Fruit fly (Drosophila melanogaster) whole organism, embryonic: Measurements from ENCODE around the gene smo.

Experiments used
- CG10267 ChIP-seq: fragments of 200-800 bp; sonication (Bioruptor generic); optimal IDR thresholded peaks from 2 replicates; lab custom pipeline; 2018; ENCODE audit warnings: missing biosample characterization, mild to moderate bottlenecking, missing genetic modification characterization, moderate library complexity
- CG10462 ChIP-seq: fragments of 200-800 bp; sonication (Bioruptor generic); optimal IDR thresholded peaks from 2 replicates; lab custom pipeline; 2016; ENCODE audit warnings: missing biosample characterization, missing genetic modification characterization
- CG1529 ChIP-seq: fragments of 200-800 bp; sonication (Bioruptor generic); optimal IDR thresholded peaks from 3 replicates; lab custom pipeline; 2018; ENCODE audit warnings: missing biosample characterization, missing genetic modification characterization
- CG17361 ChIP-seq: fragments of 200-800 bp; sonication (Bioruptor generic); IDR thresholded peaks from 3 replicates; pipeline ENCODE4 v1.3.6; 2022; ENCODE audit warnings: missing biosample characterization, missing genetic modification characterization
- CG17568 ChIP-seq: fragments of 200-800 bp; sonication (Bioruptor generic); optimal IDR thresholded peaks from 2 replicates; lab custom pipeline; 2018; ENCODE audit warnings: missing biosample characterization, mild to moderate bottlenecking, missing genetic modification characterization, moderate library complexity
- CG18011 ChIP-seq: fragments of 200-800 bp; sonication (Bioruptor generic); optimal IDR thresholded peaks from 2 replicates; lab custom pipeline; 2017; ENCODE audit warnings: missing biosample characterization, missing genetic modification characterization, mild to moderate bottlenecking, moderate library complexity, missing genotype
- CG2116 ChIP-seq: fragments of 200-800 bp; sonication (Bioruptor generic); optimal IDR thresholded peaks from 3 replicates; lab custom pipeline; 2018; ENCODE audit warnings: missing biosample characterization, mild to moderate bottlenecking, missing genetic modification characterization
- CG2120 ChIP-seq: fragments of 200-800 bp; sonication (Bioruptor generic); optimal IDR thresholded peaks from 3 replicates; lab custom pipeline; 2016; ENCODE audit warnings: missing biosample characterization, missing genetic modification characterization
- CG2199 ChIP-seq: fragments of 200-800 bp; sonication (Bioruptor generic); IDR thresholded peaks from 3 replicates; pipeline ENCODE4 v1.3.6; 2022; ENCODE audit warnings: missing biosample characterization, missing genetic modification characterization
- CG30431 ChIP-seq: fragments of 200-800 bp; sonication (Bioruptor generic); optimal IDR thresholded peaks from 2 replicates; lab custom pipeline; 2017; ENCODE audit warnings: missing biosample characterization, missing genetic modification characterization
- CG32772 ChIP-seq: fragments of 200-800 bp; sonication (Bioruptor generic); IDR thresholded peaks from 2 replicates; pipeline ENCODE4 v1.3.6; 2022; ENCODE audit warnings: missing biosample characterization, missing genetic modification characterization
- CG3281 ChIP-seq: fragments of 200-800 bp; sonication (Bioruptor generic); optimal IDR thresholded peaks from 3 replicates; lab custom pipeline; 2017; ENCODE audit warnings: missing biosample characterization, mild to moderate bottlenecking, missing genetic modification characterization
- CG4617 ChIP-seq: fragments of 200-800 bp; sonication (Bioruptor generic); optimal IDR thresholded peaks from 3 replicates; lab custom pipeline; 2016; ENCODE audit warnings: missing biosample characterization, missing genetic modification characterization, borderline replicate concordance
- CG5245 ChIP-seq: fragments of 200-800 bp; sonication (Bioruptor generic); optimal IDR thresholded peaks from 3 replicates; lab custom pipeline; 2016; ENCODE audit warnings: missing biosample characterization, missing genetic modification characterization
- CG5953 ChIP-seq: fragments of 200-800 bp; sonication (Bioruptor generic); IDR thresholded peaks from 2 replicates; pipeline ENCODE4 v1.3.6; 2022; ENCODE audit warnings: missing biosample characterization, missing genetic modification characterization
- CG7372 ChIP-seq: fragments of 200-800 bp; sonication (Bioruptor generic); IDR thresholded peaks from 2 replicates; pipeline ENCODE4 v1.3.6; 2022; ENCODE audit warnings: missing biosample characterization, missing genetic modification characterization
- CG9797 ChIP-seq: fragments of 200-800 bp; sonication (Bioruptor generic); optimal IDR thresholded peaks from 3 replicates; lab custom pipeline; 2018; ENCODE audit warnings: missing biosample characterization, mild to moderate bottlenecking, missing genetic modification characterization
- CG9817 ChIP-seq: fragments of 200-800 bp; sonication (Bioruptor generic); optimal IDR thresholded peaks from 2 replicates; lab custom pipeline; 2018; ENCODE audit warnings: missing biosample characterization, mild to moderate bottlenecking, missing genetic modification characterization, moderate library complexity
- CkIIα-i1 ChIP-seq: fragments of 200-800 bp; sonication (Bioruptor generic); IDR thresholded peaks from 2 replicates; pipeline ENCODE4 v1.3.6; 2022; ENCODE audit warnings: missing biosample characterization, missing genetic modification characterization
- CoRest ChIP-seq: fragments of 200-800 bp; sonication (Bioruptor generic); optimal IDR thresholded peaks from 3 replicates; lab custom pipeline; 2018; ENCODE audit warnings: missing biosample characterization, mild to moderate bottlenecking, missing genetic modification characterization, moderate library complexity
- ERR ChIP-seq: fragments of 200-800 bp; sonication (Bioruptor generic); optimal IDR thresholded peaks from 2 replicates; lab custom pipeline; 2016; ENCODE audit warnings: missing biosample characterization, missing genetic modification characterization
- Gsc ChIP-seq: fragments of 200-800 bp; sonication (Bioruptor generic); IDR thresholded peaks from 2 replicates; pipeline ENCODE4 v1.3.6; 2022; ENCODE audit warnings: missing biosample characterization, missing genetic modification characterization
- H2.0 ChIP-seq: fragments of 200-800 bp; sonication (Bioruptor generic); IDR thresholded peaks from 2 replicates; pipeline ENCODE4 v1.3.6; 2022; ENCODE audit warnings: missing biosample characterization, missing genetic modification characterization
- HLH3B ChIP-seq: fragments of 200-800 bp; sonication (Bioruptor generic); IDR thresholded peaks from 2 replicates; pipeline ENCODE4 v1.3.6; 2022; ENCODE audit warnings: missing biosample characterization, missing genetic modification characterization
- HmgD ChIP-seq: fragments of 200-800 bp; sonication (Bioruptor generic); optimal IDR thresholded peaks from 3 replicates; lab custom pipeline; 2016; ENCODE audit warnings: missing biosample characterization, missing genetic modification characterization
- Hmr ChIP-seq: fragments of 200-800 bp; sonication (Bioruptor generic); optimal IDR thresholded peaks from 3 replicates; lab custom pipeline; 2017; ENCODE audit warnings: mild to moderate bottlenecking, missing biosample characterization, missing genetic modification reagents, missing genetic modification characterization
- Hr78 ChIP-seq, 2 experiments: fragments of 200-800 bp in 1 of 2; fragments of >200 bp in 1 of 2; sonication (Bioruptor generic) in 1 of 2; optimal IDR thresholded peaks; 2 replicates each; lab custom pipeline; 2017 to 2019; ENCODE audit warnings: missing biosample characterization in 2 of 2, missing genetic modification characterization in 2 of 2, mild to moderate bottlenecking in 1 of 2, moderate library complexity in 1 of 2
- Mad ChIP-seq: fragments of 200-800 bp; sonication (Bioruptor generic); optimal IDR thresholded peaks from 2 replicates; lab custom pipeline; 2016; ENCODE audit warnings: missing biosample characterization, missing genetic modification characterization
- Pdp1 ChIP-seq, 2 experiments: fragments of 200-800 bp; sonication (Bioruptor generic); optimal IDR thresholded peaks; 3 replicates each; lab custom pipeline; 2016; ENCODE audit warnings: missing biosample characterization in 2 of 2, missing genetic modification characterization in 2 of 2, mild to moderate bottlenecking in 1 of 2, moderate library complexity in 1 of 2
- Xbp1 ChIP-seq: fragments of 200-800 bp; sonication (Bioruptor generic); optimal IDR thresholded peaks from 3 replicates; lab custom pipeline; 2016; ENCODE audit warnings: missing biosample characterization, mild to moderate bottlenecking, missing genetic modification characterization
- abd-A ChIP-seq: fragments of 200-800 bp; sonication (Bioruptor generic); optimal IDR thresholded peaks from 3 replicates; lab custom pipeline; 2019; ENCODE audit warnings: missing biosample characterization, mild to moderate bottlenecking, missing genetic modification characterization, moderate library complexity
- bsh ChIP-seq, 2 experiments: fragments of 200-800 bp; sonication (Bioruptor generic); optimal IDR thresholded peaks; 2 replicates each; lab custom pipeline; 2017 to 2018; ENCODE audit warnings: mild to moderate bottlenecking in 2 of 2, missing biosample characterization in 2 of 2, missing genetic modification characterization in 2 of 2, moderate library complexity in 1 of 2
- cas ChIP-seq: fragments of 200-800 bp; sonication (Bioruptor generic); IDR thresholded peaks from 2 replicates; pipeline ENCODE4 v1.3.6; 2022; ENCODE audit warnings: missing biosample characterization, missing genetic modification characterization
- chinmo ChIP-seq: fragments of 200-800 bp; sonication (Bioruptor generic); IDR thresholded peaks from 4 replicates; pipeline ENCODE4 v1.3.6; 2022; ENCODE audit warnings: missing biosample characterization, missing genetic modification characterization; ENCODE audit not compliant: partially characterized antibody
- chn ChIP-seq: fragments of 200-800 bp; sonication (Bioruptor generic); optimal IDR thresholded peaks from 2 replicates; lab custom pipeline; 2016; ENCODE audit warnings: missing biosample characterization, missing genetic modification characterization
- da ChIP-seq: fragments of 200-800 bp; sonication (Bioruptor generic); optimal IDR thresholded peaks from 2 replicates; lab custom pipeline; 2016; ENCODE audit warnings: missing biosample characterization, missing genetic modification characterization
- ems ChIP-seq: fragments of 200-800 bp; sonication (Bioruptor generic); optimal IDR thresholded peaks from 3 replicates; lab custom pipeline; 2016; ENCODE audit warnings: missing biosample characterization, missing genetic modification characterization
- en ChIP-seq: fragments of 200-800 bp; sonication (Bioruptor generic); optimal IDR thresholded peaks from 2 replicates; lab custom pipeline; 2016; ENCODE audit warnings: missing biosample characterization, missing genetic modification characterization
- fu2 ChIP-seq: fragments of 200-800 bp; sonication (Bioruptor generic); optimal IDR thresholded peaks from 2 replicates; lab custom pipeline; 2016; ENCODE audit warnings: missing biosample characterization, missing genetic modification characterization
- gro ChIP-seq: fragments of 200-800 bp; sonication (Bioruptor generic); optimal IDR thresholded peaks from 2 replicates; lab custom pipeline; 2016; ENCODE audit warnings: missing biosample characterization, missing genetic modification characterization
- hth ChIP-seq: fragments of >200 bp; optimal IDR thresholded peaks from 2 replicates; lab custom pipeline; 2017; ENCODE audit warnings: inconsistent platforms
- jigr1 ChIP-seq: fragments of 200-800 bp; sonication (Bioruptor generic); IDR thresholded peaks from 3 replicates; pipeline ENCODE4 v1.3.6; 2022; ENCODE audit warnings: missing biosample characterization, missing genetic modification characterization
- knrl ChIP-seq: fragments of 200-800 bp; sonication (Bioruptor generic); IDR thresholded peaks from 3 replicates; pipeline ENCODE4 v1.3.6; 2022; ENCODE audit warnings: missing biosample characterization, missing genetic modification characterization; ENCODE audit not compliant: partially characterized antibody
- mam ChIP-seq: fragments of 200-800 bp; sonication (Bioruptor generic); optimal IDR thresholded peaks from 3 replicates; lab custom pipeline; 2016; ENCODE audit warnings: missing biosample characterization, missing genetic modification characterization
- onecut ChIP-seq: fragments of 200-800 bp; sonication (Bioruptor generic); IDR thresholded peaks from 2 replicates; pipeline ENCODE4 v1.3.6; 2022; ENCODE audit warnings: missing biosample characterization, missing genetic modification characterization
- org-1 ChIP-seq: fragments of 200-800 bp; sonication (Bioruptor generic); optimal IDR thresholded peaks from 2 replicates; lab custom pipeline; 2017; ENCODE audit warnings: missing biosample characterization, missing genetic modification characterization
- pum ChIP-seq: fragments of 200-800 bp; sonication (Bioruptor generic); optimal IDR thresholded peaks from 2 replicates; lab custom pipeline; 2016; ENCODE audit warnings: missing biosample characterization, missing genetic modification characterization
- rib ChIP-seq: fragments of 200-800 bp; sonication (Bioruptor generic); IDR thresholded peaks from 2 replicates; pipeline ENCODE4 v1.3.6; 2022; ENCODE audit warnings: missing biosample characterization, missing genetic modification characterization
- tap ChIP-seq: fragments of 200-800 bp; optimal IDR thresholded peaks from 3 replicates; lab custom pipeline; 2019; ENCODE audit warnings: missing biosample characterization, mild to moderate bottlenecking, missing genetic modification characterization, moderate library complexity
- wdn ChIP-seq: fragments of 200-800 bp; sonication (Bioruptor generic); IDR thresholded peaks from 2 replicates; pipeline ENCODE4 v1.3.6; 2022; ENCODE audit warnings: missing biosample characterization, missing genetic modification characterization
- yki ChIP-seq: fragments of >200 bp; optimal IDR thresholded peaks from 3 replicates; lab custom pipeline; 2018

The smo gene

dm6 chr2L:250507-251215 is 26.7 kb upstream of the smo start, which contains the start of gene kis (continued):
- TF ChIP-seq bsh (GFP tag; optimal IDR thresholded peaks at IDR 0.05; lab: Kevin White, UChicago), result peak; percentile 5 to 21
- peak; percentile 56 for TF ChIP-seq mam (GFP tag; lab: Kevin White, UChicago)
- no peak for TF ChIP-seq tap (tag; lab: Kevin White, UChicago)
- peak; percentile 27 for TF ChIP-seq CG18011
- TF ChIP-seq yki (lab: Kevin White, UChicago), result no peak
- peak; percentile 98 for TF ChIP-seq knrl (GFP tag; lab: Robert Waterston, UW)
- peak; percentile 43 for TF ChIP-seq Mad
- TF ChIP-seq CG32772 (GFP tag; lab: Robert Waterston, UW), result no peak
- peak; percentile 20 for TF ChIP-seq fu2 (GFP tag; lab: Kevin White, UChicago)
- peak; percentile 36 for TF ChIP-seq CoRest (tag; lab: Kevin White, UChicago)
- TF ChIP-seq pum (GFP tag; lab: Kevin White, UChicago), result no peak
- TF ChIP-seq CG7372 (GFP tag; lab: Robert Waterston, UW), result no peak
- peak; percentile 68 for TF ChIP-seq abd-A (tag; lab: Kevin White, UChicago)
- TF ChIP-seq CG17361 (GFP tag; lab: Robert Waterston, UW), result 0 out of 3 replicates have a peak, but pooled peaks have one; percentile 41
- TF ChIP-seq CG9817 (tag; lab: Kevin White, UChicago), result peak; percentile 36
- TF ChIP-seq onecut (GFP tag; lab: Robert Waterston, UW), result 0 out of 2 replicates have a peak, but pooled peaks have one; percentile 31
- TF ChIP-seq CG5245 (GFP tag; lab: Kevin White, UChicago), result no peak
- peak; percentile 45 for TF ChIP-seq Xbp1 (GFP tag; lab: Kevin White, UChicago)
- no peak for TF ChIP-seq org-1
- TF ChIP-seq Hr78 (GFP tag; optimal IDR thresholded peaks at IDR 0.05; lab: Kevin White, UChicago), result peak in 1 of 2 experiments; percentile 59
- TF ChIP-seq CG4617, result peak; percentile 84
- TF ChIP-seq rib (GFP tag; lab: Robert Waterston, UW), result no peak
- no peak for TF ChIP-seq Gsc
- TF ChIP-seq chn (GFP tag; lab: Kevin White, UChicago), result peak; percentile 40
- TF ChIP-seq ems (GFP tag; lab: Kevin White, UChicago), result no peak
- peak; percentile 72 for TF ChIP-seq CG10267 (tag; lab: Kevin White, UChicago)
- peak; percentile 13 for TF ChIP-seq CG17568
- no peak for TF ChIP-seq jigr1 (GFP tag; lab: Robert Waterston, UW)
- TF ChIP-seq CG2199 (GFP tag; lab: Robert Waterston, UW), result no peak
- TF ChIP-seq CG2116 (GFP tag; lab: Kevin White, UChicago), result peak; percentile 79
- peak; percentile 42 to 66 for TF ChIP-seq Pdp1 (GFP tag; optimal IDR thresholded peaks at IDR 0.05; lab: Kevin White, UChicago)
- no peak for TF ChIP-seq da (GFP tag; lab: Kevin White, UChicago)
- TF ChIP-seq CG5953 (GFP tag; lab: Robert Waterston, UW), result no peak
- TF ChIP-seq H2.0, result no peak
- TF ChIP-seq CG10462 (GFP tag; lab: Kevin White, UChicago), result no peak
- peak; percentile 92 for TF ChIP-seq chinmo
- peak; percentile 9 for TF ChIP-seq CG3281 (GFP tag; lab: Kevin White, UChicago)
- TF ChIP-seq CG2120 (GFP tag; lab: Kevin White, UChicago), result peak; percentile 67
- no peak for TF ChIP-seq hth (lab: Kevin White, UChicago)
- no peak for TF ChIP-seq CG30431
- TF ChIP-seq cas (GFP tag; lab: Robert Waterston, UW), result no peak
- peak; percentile 66 for TF ChIP-seq Hmr (GFP tag; lab: Kevin White, UChicago)
- TF ChIP-seq HmgD (GFP tag; lab: Kevin White, UChicago), result peak; percentile 70
- no peak for TF ChIP-seq CkIIα-i1
- peak; percentile 76 for TF ChIP-seq gro (GFP tag; lab: Kevin White, UChicago)
- peak; percentile 69 for TF ChIP-seq CG9797
- TF ChIP-seq en (GFP tag; lab: Kevin White, UChicago), result no peak
- no peak for TF ChIP-seq CG1529 (GFP tag; lab: Kevin White, UChicago)
- peak; percentile 50 for TF ChIP-seq ERR
- TF ChIP-seq wdn, result no peak
- no peak; the same call in 1 of the 2 replicates for TF ChIP-seq HLH3B (GFP tag; lab: Robert Waterston, UW)
